Fruit fly (Drosophila melanogaster) whole organism, embryonic: Measurements from ENCODE around the gene CG5639.

Experiments
- BEAF-32 ChIP-seq: fragments of 200-800 bp; sonication (Bioruptor generic); optimal IDR thresholded peaks from 3 replicates; lab custom pipeline; 2017; ENCODE audit warnings: missing biosample characterization, missing genetic modification characterization, mild to moderate bottlenecking, moderate library complexity, missing genetic modification reagents
- CG10274 ChIP-seq: fragments of 200-800 bp; sonication (Bioruptor generic); optimal IDR thresholded peaks from 3 replicates; lab custom pipeline; 2017; ENCODE audit warnings: missing biosample characterization, mild to moderate bottlenecking, missing genetic modification characterization
- CG10366 ChIP-seq: fragments of 200-800 bp; sonication (Bioruptor generic); IDR thresholded peaks from 2 replicates; pipeline ENCODE4 v1.3.6; 2022; ENCODE audit warnings: missing biosample characterization, missing genetic modification characterization
- CG10543 ChIP-seq: fragments of 200-800 bp; sonication (Bioruptor generic); optimal IDR thresholded peaks from 3 replicates; lab custom pipeline; 2017; ENCODE audit warnings: missing biosample characterization, mild to moderate bottlenecking, missing genetic modification characterization, moderate library complexity
- CG12659 ChIP-seq: fragments of 200-800 bp; sonication (Bioruptor generic); optimal IDR thresholded peaks from 3 replicates; lab custom pipeline; 2017; ENCODE audit warnings: mild to moderate bottlenecking, missing biosample characterization, missing genetic modification reagents, missing genetic modification characterization
- CG13775 ChIP-seq: fragments of 200-800 bp; sonication (Bioruptor generic); optimal IDR thresholded peaks from 3 replicates; lab custom pipeline; 2017; ENCODE audit warnings: missing biosample characterization, mild to moderate bottlenecking, missing genetic modification characterization
- CG15269 ChIP-seq: fragments of 200-800 bp; sonication (Bioruptor generic); optimal IDR thresholded peaks from 2 replicates; lab custom pipeline; 2018; ENCODE audit warnings: missing biosample characterization, mild to moderate bottlenecking, missing genetic modification characterization, moderate library complexity
- CG1602 ChIP-seq: fragments of 200-800 bp; sonication (Bioruptor generic); optimal IDR thresholded peaks from 3 replicates; lab custom pipeline; 2016; ENCODE audit warnings: missing biosample characterization, missing genetic modification characterization
- CG16779 ChIP-seq: fragments of 200-800 bp; sonication (Bioruptor generic); IDR thresholded peaks from 2 replicates; pipeline ENCODE4 v1.3.6; 2022; ENCODE audit warnings: missing biosample characterization, missing genetic modification characterization
- CG16813 ChIP-seq: fragments of 200-800 bp; sonication (Bioruptor generic); IDR thresholded peaks from 3 replicates; pipeline ENCODE4 v1.3.6; 2022; ENCODE audit warnings: missing biosample characterization, missing genetic modification characterization; ENCODE audit not compliant: partially characterized antibody
- CG1792 ChIP-seq: fragments of 200-800 bp; sonication (Bioruptor generic); optimal IDR thresholded peaks from 2 replicates; lab custom pipeline; 2016; ENCODE audit warnings: missing biosample characterization, missing genetic modification characterization
- CG30403 ChIP-seq: fragments of 200-800 bp; sonication (Bioruptor generic); optimal IDR thresholded peaks from 3 replicates; lab custom pipeline; 2016; ENCODE audit warnings: missing biosample characterization, missing genetic modification characterization
- CG31224 ChIP-seq: fragments of 200-800 bp; sonication (Bioruptor generic); IDR thresholded peaks from 2 replicates; pipeline ENCODE4 v1.3.6; 2022; ENCODE audit warnings: missing biosample characterization, missing genetic modification characterization
- CG31388 ChIP-seq: fragments of 200-800 bp; sonication (Bioruptor generic); optimal IDR thresholded peaks from 2 replicates; lab custom pipeline; 2016; ENCODE audit warnings: missing biosample characterization, missing genetic modification characterization
- CG32767 ChIP-seq: fragments of 200-800 bp; sonication (Bioruptor generic); IDR thresholded peaks from 2 replicates; pipeline ENCODE4 v1.3.6; 2022; ENCODE audit warnings: missing biosample characterization, missing genetic modification characterization
- CG3281 ChIP-seq: fragments of 200-800 bp; sonication (Bioruptor generic); optimal IDR thresholded peaks from 3 replicates; lab custom pipeline; 2017; ENCODE audit warnings: missing biosample characterization, mild to moderate bottlenecking, missing genetic modification characterization
- CG3407 ChIP-seq: fragments of 200-800 bp; sonication (Bioruptor generic); optimal IDR thresholded peaks from 2 replicates; lab custom pipeline; 2018; ENCODE audit warnings: missing biosample characterization, mild to moderate bottlenecking, missing genetic modification characterization
- CG4707 ChIP-seq: fragments of 200-800 bp; sonication (Bioruptor generic); optimal IDR thresholded peaks from 2 replicates; lab custom pipeline; 2018; ENCODE audit warnings: missing biosample characterization, mild to moderate bottlenecking, missing genetic modification characterization, moderate library complexity
- CG6689 ChIP-seq: fragments of 200-800 bp; sonication (Bioruptor generic); IDR thresholded peaks from 2 replicates; pipeline ENCODE4 v1.3.6; 2022; ENCODE audit warnings: missing biosample characterization, missing genetic modification characterization
- CG9817 ChIP-seq: fragments of 200-800 bp; sonication (Bioruptor generic); optimal IDR thresholded peaks from 2 replicates; lab custom pipeline; 2018; ENCODE audit warnings: missing biosample characterization, mild to moderate bottlenecking, missing genetic modification characterization, moderate library complexity
- CkIIα-i1 ChIP-seq: fragments of 200-800 bp; sonication (Bioruptor generic); IDR thresholded peaks from 2 replicates; pipeline ENCODE4 v1.3.6; 2022; ENCODE audit warnings: missing biosample characterization, missing genetic modification characterization
- CrebB ChIP-seq: fragments of 200-800 bp; sonication (Bioruptor generic); optimal IDR thresholded peaks from 3 replicates; lab custom pipeline; 2018; ENCODE audit warnings: missing biosample characterization, mild to moderate bottlenecking, missing genetic modification characterization
- Dfd ChIP-seq, 2 experiments: fragments of >200 bp; optimal IDR thresholded peaks; 2 replicates each; lab custom pipeline; 2017; ENCODE audit warnings: missing biosample characterization in 2 of 2, missing genetic modification characterization in 2 of 2
- Dip2 ChIP-seq: fragments of 200-800 bp; sonication (Bioruptor generic); IDR thresholded peaks from 2 replicates; pipeline ENCODE4 v1.3.6; 2022; ENCODE audit warnings: missing biosample characterization, missing genetic modification characterization
- HLH3B ChIP-seq: fragments of 200-800 bp; sonication (Bioruptor generic); IDR thresholded peaks from 2 replicates; pipeline ENCODE4 v1.3.6; 2022; ENCODE audit warnings: missing biosample characterization, missing genetic modification characterization
- Hr78 ChIP-seq, 2 experiments: fragments of 200-800 bp in 1 of 2; fragments of >200 bp in 1 of 2; sonication (Bioruptor generic) in 1 of 2; optimal IDR thresholded peaks; 2 replicates each; lab custom pipeline; 2017 to 2019; ENCODE audit warnings: missing biosample characterization in 2 of 2, missing genetic modification characterization in 2 of 2, mild to moderate bottlenecking in 1 of 2, moderate library complexity in 1 of 2
- Mes4 ChIP-seq: fragments of 200-800 bp; sonication (Bioruptor generic); optimal IDR thresholded peaks from 2 replicates; lab custom pipeline; 2016; ENCODE audit warnings: missing biosample characterization, missing genetic modification characterization
- NfI ChIP-seq: fragments of 200-800 bp; sonication (Bioruptor generic); optimal IDR thresholded peaks from 3 replicates; lab custom pipeline; 2018; ENCODE audit warnings: missing biosample characterization, mild to moderate bottlenecking, missing genetic modification characterization, moderate library complexity
- Six4 ChIP-seq: fragments of 200-800 bp; sonication (Bioruptor generic); optimal IDR thresholded peaks from 2 replicates; lab custom pipeline; 2016; ENCODE audit warnings: missing biosample characterization, missing genetic modification characterization
- Sox102F ChIP-seq: fragments of 200-800 bp; sonication (Bioruptor generic); optimal IDR thresholded peaks from 2 replicates; lab custom pipeline; 2018; ENCODE audit warnings: missing biosample characterization, mild to moderate bottlenecking, missing genetic modification characterization, moderate library complexity
- Sry-β ChIP-seq: fragments of 200-800 bp; sonication (Bioruptor generic); optimal IDR thresholded peaks from 2 replicates; lab custom pipeline; 2018; ENCODE audit warnings: missing biosample characterization, mild to moderate bottlenecking, missing genetic modification characterization, moderate library complexity
- Stat92E ChIP-seq, 3 experiments: fragments of >200 bp in 2 of 3; fragments of 200-800 bp in 1 of 3; sonication (Bioruptor generic) in 1 of 3; optimal IDR thresholded peaks; 2 replicates each; lab custom pipeline; 2017 to 2019; ENCODE audit warnings: missing biosample characterization in 3 of 3, missing genetic modification characterization in 3 of 3, mild to moderate bottlenecking in 1 of 3, moderate library complexity in 1 of 3
- TFAM ChIP-seq: fragments of 200-800 bp; sonication (Bioruptor generic); optimal IDR thresholded peaks from 2 replicates; lab custom pipeline; 2017; ENCODE audit warnings: missing biosample characterization, missing genetic modification characterization, inconsistent platforms
- Trl ChIP-seq, 3 experiments: fragments of >200 bp in 2 of 3; fragments of 200-800 bp in 1 of 3; sonication (Bioruptor generic) in 1 of 3; optimal IDR thresholded peaks; 2 replicates in 1 of 3; 3 replicates in 2 of 3; lab custom pipeline; 2016 to 2017; ENCODE audit warnings: missing biosample characterization in 1 of 3, missing genetic modification characterization in 1 of 3
- al ChIP-seq: fragments of 200-800 bp; sonication (Bioruptor generic); IDR thresholded peaks from 2 replicates; pipeline ENCODE4 v1.3.6; 2022; ENCODE audit warnings: missing biosample characterization, missing genetic modification characterization
- bab2 ChIP-seq: fragments of 200-800 bp; sonication (Bioruptor generic); optimal IDR thresholded peaks from 2 replicates; lab custom pipeline; 2016; ENCODE audit warnings: missing biosample characterization, missing genetic modification characterization
- cad ChIP-seq: fragments of >200 bp; optimal IDR thresholded peaks from 2 replicates; lab custom pipeline; 2017; ENCODE audit warnings: missing biosample characterization, missing genetic modification characterization
- crol ChIP-seq: fragments of 200-800 bp; sonication (Bioruptor generic); IDR thresholded peaks from 2 replicates; pipeline ENCODE4 v1.3.6; 2022; ENCODE audit warnings: missing biosample characterization, missing genetic modification characterization
- eyg ChIP-seq: fragments of 200-800 bp; sonication (Bioruptor generic); optimal IDR thresholded peaks from 3 replicates; lab custom pipeline; 2016; ENCODE audit warnings: missing biosample characterization, missing genetic modification characterization
- gt ChIP-seq: fragments of 200-800 bp; sonication (Bioruptor generic); IDR thresholded peaks from 2 replicates; pipeline ENCODE4 v1.3.6; 2022; ENCODE audit warnings: missing biosample characterization, missing genetic modification characterization
- hbn ChIP-seq: fragments of 200-800 bp; sonication (Bioruptor generic); IDR thresholded peaks from 2 replicates; pipeline ENCODE4 v1.3.6; 2022; ENCODE audit warnings: missing biosample characterization, missing genetic modification characterization; ENCODE audit not compliant: partially characterized antibody
- luna ChIP-seq: fragments of 200-800 bp; sonication (Bioruptor generic); optimal IDR thresholded peaks from 2 replicates; lab custom pipeline; 2016; ENCODE audit warnings: missing biosample characterization, missing genetic modification characterization
- pb ChIP-seq: fragments of 200-800 bp; sonication (Bioruptor generic); optimal IDR thresholded peaks from 3 replicates; lab custom pipeline; 2016; ENCODE audit warnings: missing biosample characterization, missing genetic modification characterization
- pita ChIP-seq: fragments of 200-800 bp; sonication (Bioruptor generic); optimal IDR thresholded peaks from 2 replicates; lab custom pipeline; 2017; ENCODE audit warnings: missing biosample characterization, mild to moderate bottlenecking, missing genetic modification characterization
- run ChIP-seq: fragments of 200-800 bp; sonication (Bioruptor generic); optimal IDR thresholded peaks from 3 replicates; lab custom pipeline; 2018; ENCODE audit warnings: missing biosample characterization, mild to moderate bottlenecking, missing genetic modification characterization
- so ChIP-seq: fragments of 200-800 bp; sonication (Bioruptor generic); IDR thresholded peaks from 3 replicates; pipeline ENCODE4 v1.3.6; 2022; ENCODE audit warnings: missing biosample characterization, missing genetic modification characterization
- sug ChIP-seq: fragments of 200-800 bp; optimal IDR thresholded peaks from 2 replicates; lab custom pipeline; 2019; ENCODE audit warnings: missing biosample characterization, mild to moderate bottlenecking, missing genetic modification characterization, moderate library complexity
- usp ChIP-seq: fragments of >200 bp; optimal IDR thresholded peaks from 2 replicates; lab custom pipeline; 2017; ENCODE audit warnings: missing biosample characterization, missing genetic modification characterization
- vvl ChIP-seq: fragments of 200-800 bp; sonication (Bioruptor generic); IDR thresholded peaks from 2 replicates; pipeline ENCODE4 v1.3.6; 2022; ENCODE audit warnings: missing biosample characterization, missing genetic modification characterization

Gene CG5639

DNA sequence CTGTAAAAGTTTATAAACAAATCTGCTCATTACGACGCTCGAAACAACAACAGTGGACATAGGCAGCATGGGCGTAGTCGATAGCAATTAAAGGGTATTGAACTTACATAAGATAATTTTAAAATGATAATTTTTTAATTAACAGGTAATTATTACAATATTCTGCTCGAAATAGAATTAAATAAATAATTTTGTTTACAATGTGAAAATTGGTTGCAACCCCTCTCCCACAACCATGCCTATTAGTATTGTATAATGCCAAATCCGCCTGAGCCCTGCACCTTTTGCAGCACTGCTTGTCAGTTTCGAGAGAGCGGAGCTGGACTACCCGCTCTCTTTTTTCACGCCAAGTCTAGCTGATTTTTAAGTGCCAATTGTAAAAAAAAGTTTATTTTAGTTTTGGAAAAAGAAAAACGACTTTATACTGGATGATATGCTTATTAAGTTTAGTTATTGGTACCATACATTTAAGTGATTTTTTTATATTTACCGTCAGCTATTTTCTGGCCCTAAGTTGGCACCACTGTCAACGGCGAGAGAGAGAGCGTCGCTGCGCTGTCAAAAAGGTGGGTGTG lies 40.2 kb upstream of the CG5639 start, which contains the start of the genes CG5611 and Mtl (continued):
- TF ChIP-seq CkIIα-i1 (GFP tag; lab: Robert Waterston, UW) (peak; percentile 99), TFAM (GFP tag; lab: Kevin White, UChicago) (peak; percentile 95), CG31388 (GFP tag; lab: Kevin White, UChicago) (peak; percentile 99), so (GFP tag; lab: Robert Waterston, UW) (peak; percentile 100), NfI (GFP tag; lab: Kevin White, UChicago) (peak; percentile 100), al (GFP tag; lab: Robert Waterston, UW) (peak; percentile 100), Hr78 (GFP tag; optimal IDR thresholded peaks at IDR 0.05; lab: Kevin White, UChicago) (peak in 1 of 2 experiments; percentile 94), CG1792 (GFP tag; lab: Kevin White, UChicago) (peak; percentile 95), usp (GFP tag; lab: Kevin White, UChicago) (no peak), luna (GFP tag; lab: Kevin White, UChicago) (peak; percentile 93), sug (tag; lab: Kevin White, UChicago) (peak; percentile 99), CG10274 (peak; percentile 95), CrebB (peak; percentile 99), Six4 (peak; percentile 99), CG10366 (GFP tag; lab: Robert Waterston, UW) (peak; percentile 100), Sox102F (GFP tag; lab: Kevin White, UChicago) (peak; percentile 100), CG1602 (GFP tag; lab: Kevin White, UChicago) (peak; percentile 100), hbn (GFP tag; lab: Robert Waterston, UW) (peak; percentile 35; the same call in 1 of the 2 replicates), CG6689 (GFP tag; lab: Robert Waterston, UW) (peak; percentile 100), Mes4 (GFP tag; lab: Kevin White, UChicago) (peak; percentile 88), bab2 (peak; percentile 98), Trl (optimal IDR thresholded peaks at IDR 0.05; lab: Kevin White, UChicago) (peak; percentile 81 to 91), Trl (GFP tag; optimal IDR thresholded peaks at IDR 0.05; lab: Kevin White, UChicago) (peak; percentile 97), CG32767 (GFP tag; lab: Robert Waterston, UW) (peak; percentile 100), BEAF-32 (GFP tag; lab: Kevin White, UChicago) (peak; percentile 50), CG16779 (GFP tag; lab: Robert Waterston, UW) (peak; percentile 100), CG16813 (GFP tag; lab: Robert Waterston, UW) (0 out of 3 replicates have a peak, but pooled peaks have one; percentile 43), vvl (peak; percentile 100), CG30403 (peak; percentile 100), CG4707 (GFP tag; lab: Kevin White, UChicago) (peak; percentile 97), pb (GFP tag; lab: Kevin White, UChicago) (peak; percentile 89), pita (GFP tag; lab: Kevin White, UChicago) (no peak), CG3281 (GFP tag; lab: Kevin White, UChicago) (peak; percentile 99), eyg (peak; percentile 88), gt (GFP tag; lab: Robert Waterston, UW) (peak; percentile 99), run (tag; lab: Kevin White, UChicago) (peak; percentile 99), cad (GFP tag; lab: Kevin White, UChicago) (no peak), CG10543 (GFP tag; lab: Kevin White, UChicago) (peak; percentile 99), Dip2 (GFP tag; lab: Robert Waterston, UW) (peak; percentile 83), CG3407 (GFP tag; lab: Kevin White, UChicago) (peak; percentile 99), Dfd (GFP tag; optimal IDR thresholded peaks at IDR 0.05; lab: Kevin White, UChicago) (peak in 1 of 2 experiments; percentile 92), HLH3B (peak; percentile 100), CG31224 (GFP tag; lab: Robert Waterston, UW) (peak; percentile 99), CG15269 (tag; lab: Kevin White, UChicago) (peak; percentile 100), Stat92E (GFP tag; optimal IDR thresholded peaks at IDR 0.05; lab: Kevin White, UChicago) (peak in 1 of 3 experiments; percentile 96), Sry-β (peak; percentile 98), crol (GFP tag; lab: Robert Waterston, UW) (peak; percentile 94), CG12659 (GFP tag; lab: Kevin White, UChicago) (peak; percentile 100), CG9817 (tag; lab: Kevin White, UChicago) (peak; percentile 100), CG13775 (GFP tag; lab: Kevin White, UChicago) (peak; percentile 100)
